Fruit fly (Drosophila melanogaster) whole organism, wandering third instar larva: Measurements from ENCODE around the gene tey.

ENCODE experiments used
- CG9705 ChIP-seq: fragments of 200-800 bp; sonication (Bioruptor generic); optimal IDR thresholded peaks from 2 replicates; lab custom pipeline; 2018; ENCODE audit warnings: missing biosample characterization, mild to moderate bottlenecking, missing genetic modification characterization
- usp ChIP-seq: fragments of >200 bp; optimal IDR thresholded peaks from 2 replicates; lab custom pipeline; 2017; ENCODE audit warnings: missing biosample characterization, missing genetic modification characterization

- TF ChIP-seq CG9705 (GFP tag; lab: Kevin White, UChicago) (no peak), usp (GFP tag; lab: Kevin White, UChicago) (no peak)
Observed at dm6 chr3L:19663605-19664230, at the start of gene tey.
